Fruit fly (Drosophila melanogaster) whole organism, adult: ENCODE data around the gene eIF2beta.

Experiments used
- CG5204 ChIP-seq: fragments of 200-800 bp; sonication (Bioruptor generic); optimal IDR thresholded peaks from 2 replicates; lab custom pipeline; 2016; ENCODE audit warnings: missing biosample characterization, missing genetic modification characterization
- CG7101 ChIP-seq: fragments of 200-800 bp; sonication (Bioruptor generic); optimal IDR thresholded peaks from 2 replicates; lab custom pipeline; 2018; ENCODE audit warnings: missing biosample characterization, mild to moderate bottlenecking, missing genetic modification characterization, moderate library complexity
- Mnt ChIP-seq: fragments of 200-800 bp; sonication (Bioruptor generic); optimal IDR thresholded peaks from 2 replicates; lab custom pipeline; 2016; ENCODE audit warnings: missing biosample characterization, mild to moderate bottlenecking, missing genetic modification characterization
- cnc ChIP-seq, 2 experiments: fragments of >200 bp; optimal IDR thresholded peaks; 2 replicates each; lab custom pipeline; 2017
- kay ChIP-seq: fragments of 200-800 bp; sonication (Bioruptor generic); peaks from one replicate; lab custom pipeline; 2016; ENCODE audit warnings: missing biosample characterization, missing genetic modification characterization, borderline replicate concordance
- ovo ChIP-seq: fragments of 200-800 bp; sonication (Bioruptor generic); optimal IDR thresholded peaks from 2 replicates; lab custom pipeline; 2016; ENCODE audit warnings: missing biosample characterization, missing genetic modification characterization

DNA sequence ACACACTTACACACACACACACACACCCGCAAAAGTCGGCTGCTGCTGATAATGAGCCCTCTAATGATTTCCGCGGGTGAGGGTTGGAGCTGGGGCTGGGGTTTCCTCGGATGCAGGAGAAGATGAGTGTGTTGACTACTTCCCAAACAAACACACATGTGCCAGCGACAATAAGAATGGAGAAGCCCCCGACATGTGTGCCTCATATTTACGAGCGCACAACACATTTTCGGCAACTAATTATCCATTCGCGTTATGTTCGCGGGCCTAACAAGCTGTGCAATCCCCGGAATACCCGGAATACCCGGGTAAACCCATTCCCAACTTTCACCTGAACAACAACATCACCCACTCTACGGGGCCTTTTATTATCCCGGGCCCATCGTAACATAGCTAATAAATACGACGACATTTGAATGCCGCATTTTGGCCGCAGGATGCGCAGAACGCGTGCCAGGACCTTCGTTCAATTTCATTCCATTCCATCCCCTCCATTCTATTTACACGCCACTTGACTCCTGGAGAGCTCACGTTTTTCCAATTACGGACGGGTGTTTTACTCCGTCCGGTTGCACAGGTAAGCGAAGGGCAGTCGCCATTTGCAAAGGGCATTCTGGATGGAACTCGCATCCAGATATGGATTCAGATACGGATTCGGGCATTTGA lies 39.7 kb upstream of the eIF2beta start:
- no peak for TF ChIP-seq cnc (optimal IDR thresholded peaks at IDR 0.05; lab: Kevin White, UChicago)
- no peak for TF ChIP-seq CG5204
- no peak for TF ChIP-seq ovo (GFP tag; lab: Kevin White, UChicago)
- TF ChIP-seq kay: no peak
- no peak for TF ChIP-seq CG7101 (tag; lab: Kevin White, UChicago)
- TF ChIP-seq Mnt (GFP tag; lab: Kevin White, UChicago): no peak
